Fruit fly (Drosophila melanogaster) ovary, adult (tissue): ENCODE measurements around the gene CG11905.
"Not testable (repeated sequence)": the region's sequence is repeated elsewhere in the genome, so short reads cannot be mapped to it uniquely, and the experiment has no call there.

Experiments
- CG17801 ChIP-seq: fragments of 200-800 bp; optimal IDR thresholded peaks from 2 replicates; lab custom pipeline; 2019; ENCODE audit warnings: missing biosample characterization, mild to moderate bottlenecking, missing genetic modification characterization, moderate library complexity; ENCODE audit not compliant: partially characterized antibody

CG11905 gene

dm6 chr3L:16956768-16957533 lies 21.6 kb upstream of the CG11905 start:
- no peak for TF ChIP-seq CG17801

dm6 chr3L:16956003-16956767 lies 20.8 kb upstream of the CG11905 start:
- TF ChIP-seq CG17801: no peak

dm6 chr3L:16955219-16956002 lies 20.1 kb upstream of the CG11905 start:
- TF ChIP-seq CG17801: peak; percentile 48

dm6 chr3L:16954522-16954921 lies 19.2 kb upstream of the CG11905 start, which contains the start of gene Ogdh:
Gene Ogdh (plus strand): TSS chr3L:16954822.
- not testable (repeated sequence) for TF ChIP-seq CG17801

- no peak for TF ChIP-seq CG17801
Measured at dm6 chr3L:16944061-16944460, 8.7 kb upstream of the CG11905 start, which contains the start of gene Obp73a. Gene Obp73a (plus strand): TSS chr3L:16944361.

- no peak for TF ChIP-seq CG17801
Measured at dm6 chr3L:16941319-16941718, 6.0 kb upstream of the CG11905 start.

- TF ChIP-seq CG17801: no peak
Measured at dm6 chr3L:16938852-16939251, 3.5 kb upstream of the CG11905 start, which contains the start of gene CG13022. Gene CG13022 (minus strand): TSS chr3L:16938952.

- TF ChIP-seq CG17801: no peak
Measured at dm6 chr3L:16936689-16937088, 1.4 kb upstream of the CG11905 start.

dm6 chr3L:16930522-16930921 lies 4.8 kb downstream of the CG11905 start:
- TF ChIP-seq CG17801: no peak

dm6 chr3L:16927375-16927774 lies 8.0 kb downstream of the CG11905 start, which contains the start of gene CG13023:
Gene CG13023 (minus strand): TSS chr3L:16927434.
- no peak for TF ChIP-seq CG17801

dm6 chr3L:16922952-16923351 lies 12.4 kb downstream of the CG11905 start, which contains the start of gene CG13028:
Gene CG13028 (plus strand): TSS chr3L:16923252.
- TF ChIP-seq CG17801: no peak

dm6 chr3L:16917409-16918173 lies 17.7 kb downstream of the CG11905 start:
- TF ChIP-seq CG17801: no peak

- TF ChIP-seq CG17801: peak; percentile 25
Measured at dm6 chr3L:16915766-16916476, 19.4 kb downstream of the CG11905 start.

- TF ChIP-seq CG17801: no peak
Measured at dm6 chr3L:16914113-16914512, 21.2 kb downstream of the CG11905 start.

dm6 chr3L:16910466-16910865 lies 24.9 kb downstream of the CG11905 start:
- TF ChIP-seq CG17801: no peak
